Fruit fly (Drosophila melanogaster): ENCODE measurements around the gene CG42759.
A peak's percentile ranks its signal among the peaks of the same experiment; 100 is the strongest.

The CG42759 gene

dm6 chr3R:10112195-10112594 lies 30.7 kb upstream of the CG42759 start, which contains the start of gene CAH7:
CAH7 (plus strand) TSS chr3R:10112237.
- no peak for TF ChIP-seq CG14655 (GFP tag; optimal IDR thresholded peaks at IDR 0.05)
- no peak for TF ChIP-seq CG32121 (GFP tag; IDR thresholded peaks at IDR 0.05)
- TF ChIP-seq EcR (GFP tag; optimal IDR thresholded peaks at IDR 0.05), result no peak
- no peak for TF ChIP-seq gl (tag; optimal IDR thresholded peaks at IDR 0.05)
- TF ChIP-seq Ets98B (GFP tag; IDR thresholded peaks at IDR 0.05), result no peak
- TF ChIP-seq CG13204 (GFP tag; optimal IDR thresholded peaks at IDR 0.05), result peak; percentile 5
- TF ChIP-seq fd96Ca (GFP tag; IDR thresholded peaks at IDR 0.05), result peak; percentile 60; the same call in 2 of the 3 replicates
- no peak for TF ChIP-seq Snoo (tag; optimal IDR thresholded peaks at IDR 0.05)
- TF ChIP-seq rn (GFP tag; IDR thresholded peaks at IDR 0.05), result no peak
- TF ChIP-seq CG34367 (tag; optimal IDR thresholded peaks at IDR 0.05), result no peak
- no peak for TF ChIP-seq CG4496 (GFP tag; IDR thresholded peaks at IDR 0.05)
- TF ChIP-seq D1 (tag; optimal IDR thresholded peaks at IDR 0.05), result no peak
- TF ChIP-seq CG17806 (tag; optimal IDR thresholded peaks at IDR 0.05), result no peak
- no peak for TF ChIP-seq CG8159 (tag; optimal IDR thresholded peaks at IDR 0.05)

DNA sequence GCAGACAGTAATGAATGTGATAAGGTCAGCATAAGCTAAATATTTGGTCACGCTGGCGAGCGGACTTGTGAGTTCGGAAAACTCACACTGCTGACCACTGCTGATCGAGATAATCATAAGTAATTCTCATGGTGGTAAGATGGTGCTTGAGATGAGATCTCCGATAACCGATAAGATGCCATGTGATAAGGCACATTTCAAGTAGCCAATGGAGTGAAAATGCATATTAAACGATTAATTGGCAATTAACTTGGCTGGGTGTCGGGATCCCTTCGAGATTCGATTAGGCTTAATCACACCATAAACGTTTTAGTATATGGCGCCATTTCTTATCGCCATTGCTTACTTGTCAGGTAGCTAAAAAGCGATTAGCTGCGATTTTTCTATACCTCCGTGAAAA lies 29.1 kb upstream of the CG42759 start:
- TF ChIP-seq EcR (GFP tag; optimal IDR thresholded peaks at IDR 0.05), result no peak
- TF ChIP-seq Pif1A (GFP tag; optimal IDR thresholded peaks at IDR 0.05), result no peak
- no peak for TF ChIP-seq CG14655 (GFP tag; optimal IDR thresholded peaks at IDR 0.05)
- TF ChIP-seq Snoo (tag; optimal IDR thresholded peaks at IDR 0.05), result no peak
- TF ChIP-seq CG34367 (tag; optimal IDR thresholded peaks at IDR 0.05), result no peak
- no peak for TF ChIP-seq CG10348 (GFP tag; IDR thresholded peaks at IDR 0.05)
- TF ChIP-seq CG9948 (tag; optimal IDR thresholded peaks at IDR 0.05), result no peak
- TF ChIP-seq CG15710 (tag; optimal IDR thresholded peaks at IDR 0.05), result no peak
- TF ChIP-seq CG8301 (tag; optimal IDR thresholded peaks at IDR 0.05), result no peak

DNA sequence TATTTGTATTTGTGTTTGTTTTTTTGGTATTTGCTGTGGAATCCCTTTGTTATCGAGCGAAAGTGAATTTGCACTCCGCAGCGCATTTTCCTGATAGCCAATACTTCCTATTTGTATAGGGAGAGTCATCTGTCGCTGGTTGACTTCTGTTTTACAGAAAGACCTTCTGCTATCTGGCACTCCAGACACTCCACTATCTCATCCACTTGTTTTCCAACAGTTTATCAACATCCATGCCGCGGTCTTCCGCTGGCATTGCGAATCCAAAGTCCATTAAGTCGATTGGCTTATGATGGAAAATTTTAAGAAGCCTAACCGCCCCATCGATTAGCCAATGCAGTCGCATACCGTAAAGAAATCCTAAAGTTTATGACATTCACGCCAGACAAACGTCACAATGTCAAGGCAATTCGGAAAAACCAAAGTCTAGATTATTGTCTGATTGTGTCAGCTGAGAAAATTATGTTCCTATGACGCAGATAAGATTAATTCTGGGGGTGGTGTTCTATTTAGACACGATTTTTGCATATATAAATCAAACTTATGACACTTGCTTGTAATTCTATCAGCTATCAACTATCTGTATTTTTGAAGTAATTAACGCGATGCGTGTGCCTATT lies 27.8 kb upstream of the CG42759 start:
- TF ChIP-seq CG15710 (tag; optimal IDR thresholded peaks at IDR 0.05) (no peak), D1 (tag; optimal IDR thresholded peaks at IDR 0.05) (no peak), Pif1A (GFP tag; optimal IDR thresholded peaks at IDR 0.05) (peak; percentile 24), CG14655 (GFP tag; optimal IDR thresholded peaks at IDR 0.05) (peak; percentile 40), CG32121 (GFP tag; IDR thresholded peaks at IDR 0.05) (no peak), EcR (GFP tag; optimal IDR thresholded peaks at IDR 0.05) (peak; percentile 30), gl (tag; optimal IDR thresholded peaks at IDR 0.05) (peak; percentile 42), CG8159 (tag; optimal IDR thresholded peaks at IDR 0.05) (peak; percentile 13)

dm6 chr3R:10115797-10116196 lies 27.1 kb upstream of the CG42759 start:
- TF ChIP-seq Pif1A (GFP tag; optimal IDR thresholded peaks at IDR 0.05) (no peak), gl (tag; optimal IDR thresholded peaks at IDR 0.05) (no peak), fd96Ca (GFP tag; IDR thresholded peaks at IDR 0.05) (no peak), CG8159 (tag; optimal IDR thresholded peaks at IDR 0.05) (no peak), CG8301 (tag; optimal IDR thresholded peaks at IDR 0.05) (no peak), rn (GFP tag; IDR thresholded peaks at IDR 0.05) (no peak), EcR (GFP tag; optimal IDR thresholded peaks at IDR 0.05) (no peak), CG32121 (GFP tag; IDR thresholded peaks at IDR 0.05) (no peak), CG9948 (tag; optimal IDR thresholded peaks at IDR 0.05) (no peak), Ets98B (GFP tag; IDR thresholded peaks at IDR 0.05) (no peak), CG13204 (GFP tag; optimal IDR thresholded peaks at IDR 0.05) (no peak), CG12605 (GFP tag; IDR thresholded peaks at IDR 0.05) (no peak), CG15710 (tag; optimal IDR thresholded peaks at IDR 0.05) (no peak), CG17806 (tag; optimal IDR thresholded peaks at IDR 0.05) (no peak), CG34367 (tag; optimal IDR thresholded peaks at IDR 0.05) (no peak), CG10348 (GFP tag; IDR thresholded peaks at IDR 0.05) (no peak)

DNA sequence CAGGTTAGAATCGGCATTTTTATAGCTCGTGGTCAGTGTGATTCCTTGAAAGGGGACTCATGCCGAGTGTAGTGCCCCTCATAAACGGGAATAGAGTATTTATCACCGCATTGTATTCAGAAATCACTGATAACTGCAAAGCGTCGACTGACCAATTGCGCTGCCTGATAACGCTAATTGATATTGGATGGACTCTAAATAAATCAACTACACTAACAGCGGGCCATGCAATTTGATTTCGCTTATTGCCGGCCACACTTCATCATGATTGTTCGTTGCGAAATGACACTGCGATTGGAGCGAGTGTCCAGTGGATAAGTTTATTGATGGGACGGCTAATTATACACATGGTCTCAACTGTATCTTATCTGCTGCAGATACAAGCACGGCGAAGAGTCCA lies 23.3 kb upstream of the CG42759 start:
- no peak for TF ChIP-seq rn (GFP tag; IDR thresholded peaks at IDR 0.05)
- no peak for TF ChIP-seq CG4496 (GFP tag; IDR thresholded peaks at IDR 0.05)
- TF ChIP-seq CG8301 (tag; optimal IDR thresholded peaks at IDR 0.05), result no peak
- no peak for TF ChIP-seq CG10348 (GFP tag; IDR thresholded peaks at IDR 0.05)
- no peak for TF ChIP-seq CG17806 (tag; optimal IDR thresholded peaks at IDR 0.05)
- no peak for TF ChIP-seq Pif1B (GFP tag; optimal IDR thresholded peaks at IDR 0.05)
- TF ChIP-seq CG12605 (GFP tag; IDR thresholded peaks at IDR 0.05), result no peak
- TF ChIP-seq D1 (tag; optimal IDR thresholded peaks at IDR 0.05), result no peak

- TF ChIP-seq CG32121 (GFP tag; IDR thresholded peaks at IDR 0.05), result no peak
- TF ChIP-seq CG34367 (tag; optimal IDR thresholded peaks at IDR 0.05), result no peak
- TF ChIP-seq CG17806 (tag; optimal IDR thresholded peaks at IDR 0.05), result peak; percentile 18
Observed at dm6 chr3R:10121266-10121904, 21.5 kb upstream of the CG42759 start, which contains the start of the genes gammaSnap2 and ATPsynepsilonL. gammaSnap2 (minus strand) TSS chr3R:10121400. ATPsynepsilonL (plus strand) TSS chr3R:10121773.

dm6 chr3R:10124764-10125163 lies 18.1 kb upstream of the CG42759 start:
- TF ChIP-seq CG14655 (GFP tag; optimal IDR thresholded peaks at IDR 0.05), result peak; percentile 52
- no peak for TF ChIP-seq rn (GFP tag; IDR thresholded peaks at IDR 0.05)
- TF ChIP-seq CG13204 (GFP tag; optimal IDR thresholded peaks at IDR 0.05), result no peak
- TF ChIP-seq fd96Ca (GFP tag; IDR thresholded peaks at IDR 0.05), result 0 out of 3 replicates have a peak, but pooled peaks have one; percentile 29
- TF ChIP-seq Snoo (tag; optimal IDR thresholded peaks at IDR 0.05), result no peak
- no peak for TF ChIP-seq CG8159 (tag; optimal IDR thresholded peaks at IDR 0.05)
- TF ChIP-seq CG10348 (GFP tag; IDR thresholded peaks at IDR 0.05), result no peak
- TF ChIP-seq CG17806 (tag; optimal IDR thresholded peaks at IDR 0.05), result no peak
- TF ChIP-seq CG32121 (GFP tag; IDR thresholded peaks at IDR 0.05), result no peak
- TF ChIP-seq CG34367 (tag; optimal IDR thresholded peaks at IDR 0.05), result no peak
- TF ChIP-seq CG12605 (GFP tag; IDR thresholded peaks at IDR 0.05), result no peak
- TF ChIP-seq D1 (tag; optimal IDR thresholded peaks at IDR 0.05), result no peak
- peak; percentile 42; the same call in 1 of the 2 replicates for TF ChIP-seq Ets98B (GFP tag; IDR thresholded peaks at IDR 0.05)
- no peak for TF ChIP-seq Pif1B (GFP tag; optimal IDR thresholded peaks at IDR 0.05)
- no peak for TF ChIP-seq Pif1A (GFP tag; optimal IDR thresholded peaks at IDR 0.05)
- TF ChIP-seq CG9948 (tag; optimal IDR thresholded peaks at IDR 0.05), result no peak
- no peak for TF ChIP-seq gl (tag; optimal IDR thresholded peaks at IDR 0.05)
- no peak for TF ChIP-seq CG15710 (tag; optimal IDR thresholded peaks at IDR 0.05)
- TF ChIP-seq CG4496 (GFP tag; IDR thresholded peaks at IDR 0.05), result peak; percentile 41; the same call in 1 of the 3 replicates
- TF ChIP-seq EcR (GFP tag; optimal IDR thresholded peaks at IDR 0.05), result no peak
- peak; percentile 45 for TF ChIP-seq CG8301 (tag; optimal IDR thresholded peaks at IDR 0.05)
